Worm (Caenorhabditis elegans): ENCODE data around the gene B0303.14.

B0303.14 gene

ce11 chrIII:8738289-8738688 is 22.3 kb upstream of the B0303.14 start:
- TF ChIP-seq unc-62 (GFP tag; optimal IDR thresholded peaks at IDR 0.05) = no peak

- TF ChIP-seq unc-62 (GFP tag; optimal IDR thresholded peaks at IDR 0.05) = no peak
Measured at ce11 chrIII:8737391-8737790, 21.4 kb upstream of the B0303.14 start.

- no peak for TF ChIP-seq unc-62 (GFP tag; optimal IDR thresholded peaks at IDR 0.05)
Measured at ce11 chrIII:8734327-8734885, 18.4 kb upstream of the B0303.14 start.

- no peak for TF ChIP-seq unc-62 (GFP tag; optimal IDR thresholded peaks at IDR 0.05)
Measured at ce11 chrIII:8733667-8734066, 17.7 kb upstream of the B0303.14 start.

ce11 chrIII:8733237-8733636 is 17.3 kb upstream of the B0303.14 start:
- TF ChIP-seq unc-62 (GFP tag; optimal IDR thresholded peaks at IDR 0.05) = no peak

- TF ChIP-seq unc-62 (GFP tag; optimal IDR thresholded peaks at IDR 0.05) = no peak
Measured at ce11 chrIII:8731973-8732372, 16.0 kb upstream of the B0303.14 start.

ce11 chrIII:8731310-8731709 is 15.3 kb upstream of the B0303.14 start, which contains the start of gene ZK370.4:
Gene ZK370.4 (minus strand): TSS chrIII:8731410.
- TF ChIP-seq unc-62 (GFP tag; optimal IDR thresholded peaks at IDR 0.05) = no peak

- TF ChIP-seq unc-62 (GFP tag; optimal IDR thresholded peaks at IDR 0.05) = no peak
Measured at ce11 chrIII:8726019-8726894, 10.3 kb upstream of the B0303.14 start.

- TF ChIP-seq unc-62 (GFP tag; optimal IDR thresholded peaks at IDR 0.05) = no peak
Measured at ce11 chrIII:8725224-8725623, 9.2 kb upstream of the B0303.14 start.

- no peak for TF ChIP-seq unc-62 (GFP tag; optimal IDR thresholded peaks at IDR 0.05)
Measured at ce11 chrIII:8719769-8720252, 3.8 kb upstream of the B0303.14 start, which contains the start of gene hipr-1. Gene hipr-1 (plus strand): TSS chrIII:8720202.

ce11 chrIII:8719105-8719504 is 3.1 kb upstream of the B0303.14 start:
- no peak for TF ChIP-seq unc-62 (GFP tag; optimal IDR thresholded peaks at IDR 0.05)

ce11 chrIII:8718592-8718991 is 2.6 kb upstream of the B0303.14 start:
- no peak for TF ChIP-seq unc-62 (GFP tag; optimal IDR thresholded peaks at IDR 0.05)

- TF ChIP-seq unc-62 (GFP tag; optimal IDR thresholded peaks at IDR 0.05) = no peak
Measured at ce11 chrIII:8717231-8717694, 1.3 kb upstream of the B0303.14 start, which contains the start of gene mrpl-11. Gene mrpl-11 (plus strand): TSS chrIII:8717644.

ce11 chrIII:8712968-8713367 is 3.0 kb downstream of the B0303.14 start:
- no peak for TF ChIP-seq unc-62 (GFP tag; optimal IDR thresholded peaks at IDR 0.05)

- no peak for TF ChIP-seq unc-62 (GFP tag; optimal IDR thresholded peaks at IDR 0.05)
Measured at ce11 chrIII:8710310-8710709, 5.7 kb downstream of the B0303.14 start, which contains the start of gene B0303.11. Gene B0303.11 (minus strand): TSS chrIII:8710410.

ce11 chrIII:8709735-8710134 is 6.2 kb downstream of the B0303.14 start:
- no peak for TF ChIP-seq unc-62 (GFP tag; optimal IDR thresholded peaks at IDR 0.05)

- no peak for TF ChIP-seq unc-62 (GFP tag; optimal IDR thresholded peaks at IDR 0.05)
Measured at ce11 chrIII:8704765-8705164, 11.2 kb downstream of the B0303.14 start, which contains the start of gene B0303.16. Gene B0303.16 (plus strand): TSS chrIII:8705065.

Data from whole organism, dauer.